Worm (Caenorhabditis elegans) whole organism, L3 larva: Measurements from ENCODE around the gene R144.6.

Source experiments
- R02D3.7 ChIP-seq: fragments of 150-350 bp; optimal IDR thresholded peaks from 2 replicates; lab custom pipeline; 2014; ENCODE audit warnings: missing biosample characterization, missing genetic modification characterization
- ZK546.5 ChIP-seq: sonication (generic microtip); optimal IDR thresholded peaks from 2 replicates; lab custom pipeline; 2017; ENCODE audit warnings: missing biosample characterization, missing genetic modification characterization
- aly-2 ChIP-seq: fragments of 150-350 bp; optimal IDR thresholded peaks from 2 replicates; lab custom pipeline; 2014; ENCODE audit warnings: missing biosample characterization, missing genetic modification characterization
- ama-1 ChIP-seq: fragments of 150-350 bp; optimal IDR thresholded peaks from 2 replicates; lab custom pipeline; 2018
- ceh-16 ChIP-seq: sonication (generic microtip); optimal IDR thresholded peaks from 2 replicates; lab custom pipeline; 2017; ENCODE audit warnings: missing biosample characterization, missing genetic modification characterization
- ceh-28 ChIP-seq: fragments of 150-350 bp; optimal IDR thresholded peaks from 2 replicates; lab custom pipeline; 2014; ENCODE audit warnings: missing biosample characterization, missing genetic modification reagents, missing genetic modification characterization
- ceh-82 ChIP-seq: fragments of 150-350 bp; optimal IDR thresholded peaks from 2 replicates; lab custom pipeline; 2014; ENCODE audit warnings: missing biosample characterization, missing genetic modification characterization
- ceh-9 ChIP-seq: sonication (generic microtip); optimal IDR thresholded peaks from 2 replicates; lab custom pipeline; 2018; ENCODE audit warnings: missing biosample characterization, missing genetic modification characterization
- daf-12 ChIP-seq: fragments of 150-350 bp; optimal IDR thresholded peaks from 2 replicates; lab custom pipeline; 2014; ENCODE audit warnings: missing biosample characterization, missing genetic modification reagents, missing genetic modification characterization
- egl-27 ChIP-seq: sonication (generic microtip); optimal IDR thresholded peaks from 4 replicates; lab custom pipeline; 2017; ENCODE audit warnings: missing biosample characterization, missing genetic modification reagents, missing genetic modification characterization
- egl-5 ChIP-seq: fragments of 150-350 bp; optimal IDR thresholded peaks from 2 replicates; lab custom pipeline; 2017; ENCODE audit warnings: missing biosample characterization, missing genetic modification reagents, missing genetic modification characterization, inconsistent platforms
- elt-1 ChIP-seq: fragments of 150-350 bp; optimal IDR thresholded peaks from 2 replicates; lab custom pipeline; 2014; ENCODE audit warnings: missing biosample characterization, missing genetic modification characterization
- elt-2 ChIP-seq: sonication (generic microtip); optimal IDR thresholded peaks from 2 replicates; lab custom pipeline; 2016; ENCODE audit warnings: missing genetic modification reagents, mild to moderate bottlenecking, missing genetic modification characterization, missing compliant biosample characterization
- elt-3 ChIP-seq, 3 experiments: fragments of 150-350 bp in 1 of 3; sonication (generic microtip) in 2 of 3; optimal IDR thresholded peaks; 2 replicates in 2 of 3; 4 replicates in 1 of 3; lab custom pipeline; 2014 to 2017; ENCODE audit warnings: missing biosample characterization in 3 of 3, missing genetic modification characterization in 3 of 3
- eor-1 ChIP-seq, 2 experiments: fragments of 150-350 bp; optimal IDR thresholded peaks; 2 replicates each; lab custom pipeline; 2014 to 2018; ENCODE audit warnings: missing biosample characterization in 2 of 2, missing genetic modification characterization in 2 of 2
- fkh-10 ChIP-seq: sonication (generic microtip); optimal IDR thresholded peaks from 2 replicates; lab custom pipeline; 2017; ENCODE audit warnings: missing biosample characterization, missing genetic modification reagents, missing genetic modification characterization
- fkh-2 ChIP-seq: fragments of 150-350 bp; optimal IDR thresholded peaks from 2 replicates; lab custom pipeline; 2014; ENCODE audit warnings: missing biosample characterization, missing genetic modification reagents, missing genetic modification characterization
- fos-1 ChIP-seq: fragments of 150-350 bp; optimal IDR thresholded peaks from 2 replicates; lab custom pipeline; 2014; ENCODE audit warnings: missing biosample characterization, missing genetic modification characterization
- hmg-11 ChIP-seq: sonication (generic microtip); optimal IDR thresholded peaks from 2 replicates; lab custom pipeline; 2016; ENCODE audit warnings: missing genetic modification characterization, missing compliant biosample characterization
- jun-1 ChIP-seq: fragments of 150-350 bp; optimal IDR thresholded peaks from 2 replicates; lab custom pipeline; 2014; ENCODE audit warnings: missing biosample characterization, missing genetic modification reagents, missing genetic modification characterization
- lin-15B ChIP-seq: fragments of 150-350 bp; optimal IDR thresholded peaks from 2 replicates; lab custom pipeline; 2014; ENCODE audit warnings: missing biosample characterization, missing genetic modification characterization
- lin-39 ChIP-seq: fragments of 150-350 bp; optimal IDR thresholded peaks from 2 replicates; lab custom pipeline; 2018; ENCODE audit warnings: missing biosample characterization, missing genetic modification reagents, missing genetic modification characterization
- lsy-12 ChIP-seq: sonication (generic microtip); optimal IDR thresholded peaks from 2 replicates; lab custom pipeline; 2016; ENCODE audit warnings: mild to moderate bottlenecking, missing genetic modification characterization, missing compliant biosample characterization
- mdl-1 ChIP-seq: fragments of 150-350 bp; optimal IDR thresholded peaks from 2 replicates; lab custom pipeline; 2014; ENCODE audit warnings: missing biosample characterization, missing genetic modification characterization
- mml-1 ChIP-seq: fragments of 150-350 bp; sonication (generic microtip); optimal IDR thresholded peaks from 3 replicates; lab custom pipeline; 2014; ENCODE audit warnings: missing biosample characterization, missing genetic modification characterization
- nfya-1 ChIP-seq: sonication (generic microtip); optimal IDR thresholded peaks from 2 replicates; lab custom pipeline; 2017; ENCODE audit warnings: missing genetic modification characterization, mild to moderate bottlenecking, missing compliant biosample characterization, antibody characterized with exemption, moderate library complexity; ENCODE audit not compliant: insufficient read depth
- nhr-11 ChIP-seq: fragments of 150-350 bp; optimal IDR thresholded peaks from 2 replicates; lab custom pipeline; 2014; ENCODE audit warnings: missing biosample characterization, missing genetic modification characterization
- nhr-12 ChIP-seq: fragments of 150-350 bp; optimal IDR thresholded peaks from 2 replicates; lab custom pipeline; 2014; ENCODE audit warnings: missing biosample characterization, missing genetic modification characterization
- nhr-23 ChIP-seq: fragments of 150-350 bp; optimal IDR thresholded peaks from 2 replicates; lab custom pipeline; 2014; ENCODE audit warnings: missing biosample characterization, missing genetic modification reagents, missing genetic modification characterization
- nhr-237 ChIP-seq: fragments of 150-350 bp; optimal IDR thresholded peaks from 2 replicates; lab custom pipeline; 2014; ENCODE audit warnings: missing biosample characterization, missing genetic modification characterization
- nhr-25 ChIP-seq: sonication (generic microtip); optimal IDR thresholded peaks from 2 replicates; lab custom pipeline; 2017; ENCODE audit warnings: missing biosample characterization, missing genetic modification characterization
- nhr-28 ChIP-seq: fragments of 150-350 bp; optimal IDR thresholded peaks from 2 replicates; lab custom pipeline; 2014; ENCODE audit warnings: missing biosample characterization, missing genetic modification characterization
- nhr-43 ChIP-seq: sonication (generic microtip); optimal IDR thresholded peaks from 2 replicates; lab custom pipeline; 2016; ENCODE audit warnings: mild to moderate bottlenecking, missing genetic modification characterization, missing compliant biosample characterization; ENCODE audit not compliant: poor library complexity, severe bottlenecking
- nhr-67 ChIP-seq: fragments of 150-350 bp; optimal IDR thresholded peaks from 2 replicates; lab custom pipeline; 2014; ENCODE audit warnings: missing biosample characterization, missing genetic modification characterization
- nhr-76 ChIP-seq: fragments of 150-350 bp; sonication (generic microtip); optimal IDR thresholded peaks from 5 replicates; lab custom pipeline; 2014; ENCODE audit warnings: missing biosample characterization, missing genetic modification characterization
- nhr-77 ChIP-seq: fragments of 150-350 bp; optimal IDR thresholded peaks from 2 replicates; lab custom pipeline; 2014; ENCODE audit warnings: missing biosample characterization, missing genetic modification characterization
- pha-4 ChIP-seq: fragments of 150-350 bp; optimal IDR thresholded peaks from 2 replicates; lab custom pipeline; 2014; ENCODE audit warnings: missing biosample characterization, missing genetic modification reagents, missing genetic modification characterization
- pqm-1 ChIP-seq: fragments of 150-350 bp; optimal IDR thresholded peaks from 2 replicates; lab custom pipeline; 2017; ENCODE audit warnings: missing biosample characterization, missing genetic modification characterization, inconsistent platforms
- sea-2 ChIP-seq: fragments of 150-350 bp; sonication (generic microtip); optimal IDR thresholded peaks from 4 replicates; lab custom pipeline; 2014; ENCODE audit warnings: missing biosample characterization, missing genetic modification reagents, missing genetic modification characterization
- skn-1 ChIP-seq: fragments of 150-350 bp; optimal IDR thresholded peaks from 2 replicates; lab custom pipeline; 2014; ENCODE audit warnings: missing biosample characterization, missing genetic modification characterization
- snpc-4 ChIP-seq: fragments of 150-350 bp; optimal IDR thresholded peaks from 2 replicates; lab custom pipeline; 2014; ENCODE audit warnings: missing biosample characterization, missing genetic modification characterization
- tbx-2 ChIP-seq: sonication (generic microtip); optimal IDR thresholded peaks from 2 replicates; lab custom pipeline; 2016; ENCODE audit warnings: mild to moderate bottlenecking, missing genetic modification characterization, missing compliant biosample characterization
- unc-39 ChIP-seq: sonication (generic microtip); optimal IDR thresholded peaks from 4 replicates; lab custom pipeline; 2017; ENCODE audit warnings: missing biosample characterization, missing genetic modification characterization
- unc-62 ChIP-seq: fragments of 150-350 bp; sonication (generic microtip); optimal IDR thresholded peaks from 4 replicates; lab custom pipeline; 2014; ENCODE audit warnings: missing biosample characterization, missing genetic modification reagents, missing genetic modification characterization
- zag-1 ChIP-seq: fragments of 150-350 bp; optimal IDR thresholded peaks from 2 replicates; lab custom pipeline; 2014; ENCODE audit warnings: missing biosample characterization, missing genetic modification characterization
- ztf-11 ChIP-seq: fragments of 150-350 bp; optimal IDR thresholded peaks from 2 replicates; lab custom pipeline; 2014; ENCODE audit warnings: missing biosample characterization, missing genetic modification characterization
- ztf-4 ChIP-seq: fragments of 150-350 bp; optimal IDR thresholded peaks from 2 replicates; lab custom pipeline; 2014; ENCODE audit warnings: missing biosample characterization, missing genetic modification characterization

Gene R144.6

DNA sequence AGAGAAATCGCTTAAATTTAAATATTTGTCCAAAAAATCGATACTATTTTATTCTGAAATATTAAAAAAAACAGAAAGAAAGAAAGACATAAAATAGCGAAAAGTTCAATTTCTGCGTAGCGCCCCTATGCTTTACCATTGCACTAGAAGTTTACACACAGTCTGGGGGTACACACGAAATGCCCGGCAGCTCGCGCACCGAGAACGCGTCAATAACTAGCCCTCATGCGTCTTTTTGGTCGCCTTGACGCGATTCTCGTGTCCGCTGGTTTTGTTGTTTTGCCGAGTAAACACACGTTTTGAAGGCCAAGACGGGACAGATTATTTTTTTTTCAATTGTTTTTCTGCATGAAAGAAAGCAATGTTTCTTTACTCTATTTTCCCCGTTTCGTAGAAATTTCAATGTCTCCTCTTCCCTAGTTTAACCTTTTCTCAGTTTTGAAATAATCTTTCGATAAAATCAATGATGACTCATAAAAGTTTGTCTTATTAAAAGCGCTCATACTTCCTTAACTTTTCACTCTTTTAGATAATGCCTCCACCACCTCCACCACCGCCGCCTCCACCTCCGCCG is 13.7 kb upstream of the R144.6 start, which contains the start of gene wip-1 (continued):
- TF ChIP-seq ZK546.5 (peak; percentile 60), nhr-67 (tag; lab: Kevin White, UChicago) (no peak), eor-1 (tag; optimal IDR thresholded peaks at IDR 0.05; lab: Kevin White, UChicago) (no peak), nhr-12 (tag; lab: Kevin White, UChicago) (no peak), unc-62 (GFP tag; lab: Kevin White, UChicago) (peak; percentile 60), nhr-11 (tag; lab: Kevin White, UChicago) (peak; percentile 91), elt-3 (tag; optimal IDR thresholded peaks at IDR 0.05; lab: Kevin White, UChicago) (peak; percentile 5 to 73 (median 6)), ceh-28 (tag; lab: Kevin White, UChicago) (peak; percentile 93), daf-12 (tag; lab: Kevin White, UChicago) (peak; percentile 2), sea-2 (GFP tag; lab: Kevin White, UChicago) (no peak), ama-1 (lab: Kevin White, UChicago) (peak; percentile 77)

DNA sequence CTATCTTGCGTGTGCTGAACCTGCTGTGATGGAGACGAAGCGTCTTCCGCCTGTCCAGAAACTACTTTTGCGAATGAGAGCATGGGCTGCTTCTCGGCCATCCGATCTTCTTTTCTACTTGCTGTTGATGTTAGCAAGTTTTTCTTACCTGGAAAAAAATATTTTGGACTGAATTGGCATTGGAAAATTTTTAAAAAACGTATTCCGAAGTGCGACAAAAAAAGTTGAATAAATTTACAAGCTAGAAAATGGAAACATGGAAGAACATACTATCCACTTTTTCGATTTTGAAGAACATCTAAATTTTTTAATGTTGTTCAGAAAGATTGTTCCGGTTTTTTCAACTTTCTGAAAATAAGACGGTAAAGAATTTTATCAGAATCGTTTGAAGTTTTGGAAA is 13.0 kb upstream of the R144.6 start, which contains the start of gene larp-1:
TSS of gene larp-1 (minus strand) at position 101 of the 400 bp plus-strand sequence.
- TF ChIP-seq lin-15B (tag; lab: Kevin White, UChicago) (no peak), fos-1 (no peak)

ce11 chrIII:5013915-5014346 is 9.4 kb upstream of the R144.6 start:
- TF ChIP-seq pqm-1 (tag; lab: Kevin White, UChicago), result peak; percentile 38
- TF ChIP-seq nhr-23 (tag; lab: Kevin White, UChicago), result peak; percentile 83
- TF ChIP-seq fkh-10, result peak; percentile 12
- TF ChIP-seq jun-1 (tag; lab: Kevin White, UChicago), result peak; percentile 90
- peak; percentile 26 for TF ChIP-seq egl-5 (tag; lab: Kevin White, UChicago)
- TF ChIP-seq lin-39 (tag; lab: Kevin White, UChicago), result peak; percentile 95
- TF ChIP-seq nhr-237 (tag; lab: Kevin White, UChicago), result no peak
- peak; percentile 87 for TF ChIP-seq pha-4
- peak; percentile 12 for TF ChIP-seq ceh-16 (tag; lab: Kevin White, UChicago)
- no peak for TF ChIP-seq ceh-9 (tag; lab: Kevin White, UChicago)
- peak; percentile 38 for TF ChIP-seq skn-1 (tag; lab: Kevin White, UChicago)
- peak; percentile 91 for TF ChIP-seq nhr-25
- TF ChIP-seq tbx-2 (tag; lab: Kevin White, UChicago), result peak; percentile 76
- TF ChIP-seq egl-27 (tag; lab: Kevin White, UChicago), result peak; percentile 64
- peak; percentile 66 for TF ChIP-seq ztf-4 (tag; lab: Kevin White, UChicago)
- TF ChIP-seq sea-2 (GFP tag; lab: Kevin White, UChicago), result no peak
- peak; percentile 91 for TF ChIP-seq nfya-1 (tag; lab: Kevin White, UChicago)
- no peak for TF ChIP-seq daf-12 (tag; lab: Kevin White, UChicago)
- no peak for TF ChIP-seq nhr-77
- TF ChIP-seq mdl-1 (tag; lab: Kevin White, UChicago), result peak; percentile 41
- peak; percentile 89 for TF ChIP-seq nhr-11 (tag; lab: Kevin White, UChicago)
- no peak for TF ChIP-seq elt-3 (tag; optimal IDR thresholded peaks at IDR 0.05; lab: Kevin White, UChicago)
- TF ChIP-seq unc-39 (tag; lab: Kevin White, UChicago), result no peak
- peak; percentile 63 for TF ChIP-seq elt-1 (tag; lab: Kevin White, UChicago)
- TF ChIP-seq snpc-4 (tag; lab: Kevin White, UChicago), result peak; percentile 74
- no peak for TF ChIP-seq ztf-11 (tag; lab: Kevin White, UChicago)
- TF ChIP-seq fos-1, result peak; percentile 15
- TF ChIP-seq eor-1 (tag; optimal IDR thresholded peaks at IDR 0.05; lab: Kevin White, UChicago), result no peak
- TF ChIP-seq ceh-82, result no peak
- peak; percentile 93 for TF ChIP-seq hmg-11 (tag; lab: Kevin White, UChicago)
- no peak for TF ChIP-seq fkh-2
- peak; percentile 66 for TF ChIP-seq elt-2 (tag; lab: Kevin White, UChicago)
- no peak for TF ChIP-seq nhr-43 (tag; lab: Kevin White, UChicago)
- TF ChIP-seq nhr-76 (tag; lab: Kevin White, UChicago), result no peak
- peak; percentile 75 for TF ChIP-seq ceh-28 (tag; lab: Kevin White, UChicago)
- peak; percentile 76 for TF ChIP-seq lsy-12 (tag; lab: Kevin White, UChicago)
- no peak for TF ChIP-seq aly-2 (tag; lab: Kevin White, UChicago)
- no peak for TF ChIP-seq nhr-12 (tag; lab: Kevin White, UChicago)
- peak; percentile 51 for TF ChIP-seq unc-62 (GFP tag; lab: Kevin White, UChicago)
- no peak for TF ChIP-seq zag-1
- peak; percentile 73 for TF ChIP-seq lin-15B (tag; lab: Kevin White, UChicago)
- no peak for TF ChIP-seq nhr-28 (tag; lab: Kevin White, UChicago)
- peak; percentile 55 for TF ChIP-seq R02D3.7
- no peak for TF ChIP-seq nhr-67 (tag; lab: Kevin White, UChicago)
- no peak for TF ChIP-seq mml-1 (tag; lab: Kevin White, UChicago)
- peak; percentile 44 for TF ChIP-seq ama-1 (lab: Kevin White, UChicago)
- TF ChIP-seq ZK546.5, result no peak
